Worm (Caenorhabditis elegans) whole organism, L4 larva: Measurements from ENCODE around the gene srbc-37.

ENCODE experiments used
- F10B5.3 ChIP-seq: sonication (generic microtip); optimal IDR thresholded peaks from 2 replicates; lab custom pipeline; 2016; ENCODE audit warnings: mild to moderate bottlenecking, missing genetic modification characterization, missing compliant biosample characterization
- F44E2.7 ChIP-seq: fragments of 200-800 bp; sonication (Bioruptor generic); IDR thresholded peaks from 2 replicates; pipeline ENCODE4 v2.1.2; 2022; ENCODE audit warnings: missing genetic modification characterization, missing compliant biosample characterization
- R02D3.7 ChIP-seq: fragments of 150-350 bp; sonication (generic microtip); optimal IDR thresholded peaks from 3 replicates; lab custom pipeline; 2014; ENCODE audit warnings: missing biosample characterization, missing genetic modification characterization
- T20F7.1 ChIP-seq: fragments of 200-800 bp; sonication (Bioruptor generic); optimal IDR thresholded peaks from 2 replicates; lab custom pipeline; 2018; ENCODE audit warnings: mild to moderate bottlenecking, missing genetic modification characterization, missing compliant biosample characterization
- Y5F2A.4 ChIP-seq: fragments of 200-800 bp; sonication (Bioruptor generic); optimal IDR thresholded peaks from 2 replicates; lab custom pipeline; 2018; ENCODE audit warnings: mild to moderate bottlenecking, missing genetic modification characterization, missing compliant biosample characterization
- Y75B8A.6 ChIP-seq: fragments of 200-800 bp; sonication (Bioruptor generic); IDR thresholded peaks from 2 replicates; pipeline ENCODE4 v1.3.6; 2022; ENCODE audit warnings: missing genetic modification reagents, missing genetic modification characterization, missing compliant biosample characterization
- ZK546.5 ChIP-seq, 2 experiments: sonication (generic microtip); optimal IDR thresholded peaks; 2 replicates each; lab custom pipeline; 2017; ENCODE audit warnings: missing biosample characterization in 2 of 2, missing genetic modification characterization in 2 of 2
- aha-1 ChIP-seq: fragments of 150-350 bp; peaks from one replicate; lab custom pipeline; 2014; ENCODE audit warnings: missing biosample characterization, missing genetic modification characterization
- ama-1 ChIP-seq: fragments of 150-350 bp; optimal IDR thresholded peaks from 2 replicates; lab custom pipeline; 2014; ENCODE audit warnings: inconsistent platforms, mixed read lengths
- attf-4 ChIP-seq: sonication (generic microtip); optimal IDR thresholded peaks from 3 replicates; lab custom pipeline; 2017; ENCODE audit warnings: missing biosample characterization, missing genetic modification characterization
- ceh-20 ChIP-seq: fragments of 200-800 bp; sonication (Bioruptor generic); IDR thresholded peaks from 2 replicates; pipeline ENCODE4 v1.3.6; 2022; ENCODE audit warnings: missing genetic modification reagents, missing genetic modification characterization, missing compliant biosample characterization
- ceh-28 ChIP-seq: fragments of 150-350 bp; optimal IDR thresholded peaks from 2 replicates; lab custom pipeline; 2014; ENCODE audit warnings: missing biosample characterization, missing genetic modification reagents, missing genetic modification characterization
- ceh-32 ChIP-seq: sonication (generic microtip); optimal IDR thresholded peaks from 2 replicates; lab custom pipeline; 2016; ENCODE audit warnings: mild to moderate bottlenecking, missing genetic modification characterization, missing compliant biosample characterization; ENCODE audit not compliant: poor library complexity
- ceh-44 ChIP-seq: fragments of 200-800 bp; sonication (Bioruptor generic); IDR thresholded peaks from 2 replicates; pipeline ENCODE4 v1.3.6; 2022; ENCODE audit warnings: missing genetic modification reagents, missing genetic modification characterization, missing compliant biosample characterization
- daf-12 ChIP-seq: fragments of 150-350 bp; optimal IDR thresholded peaks from 2 replicates; lab custom pipeline; 2014; ENCODE audit warnings: missing biosample characterization, missing genetic modification reagents, missing genetic modification characterization
- daf-16 ChIP-seq, 3 experiments: sonication (generic microtip); optimal IDR thresholded peaks; 2 replicates each; lab custom pipeline; 2016 to 2017; ENCODE audit warnings: missing genetic modification characterization in 3 of 3, missing genetic modification reagents in 3 of 3, mild to moderate bottlenecking in 2 of 3, missing compliant biosample characterization in 2 of 3, missing biosample characterization in 1 of 3, moderate library complexity in 1 of 3
- dpl-1 ChIP-seq: fragments of 150-350 bp; optimal IDR thresholded peaks from 2 replicates; lab custom pipeline; 2014; ENCODE audit warnings: missing biosample characterization, missing genetic modification reagents, missing genetic modification characterization
- dve-1 ChIP-seq: sonication (generic microtip); optimal IDR thresholded peaks from 2 replicates; lab custom pipeline; 2017; ENCODE audit warnings: antibody characterized with exemption, mild to moderate bottlenecking, missing genetic modification characterization, missing compliant biosample characterization; ENCODE audit not compliant: insufficient read depth
- fos-1 ChIP-seq: fragments of 150-350 bp; optimal IDR thresholded peaks from 2 replicates; lab custom pipeline; 2014; ENCODE audit warnings: missing biosample characterization, missing genetic modification characterization
- hif-1 ChIP-seq, 2 experiments: sonication (generic microtip); optimal IDR thresholded peaks; 2 replicates each; lab custom pipeline; 2016 to 2017; ENCODE audit warnings: missing compliant biosample characterization in 2 of 2, missing genetic modification characterization in 2 of 2, missing genetic modification reagents in 2 of 2, missing genotype in 2 of 2, mild to moderate bottlenecking in 1 of 2
- hlh-11 ChIP-seq: fragments of 200-800 bp; sonication (Bioruptor generic); optimal IDR thresholded peaks from 2 replicates; lab custom pipeline; 2018; ENCODE audit warnings: mild to moderate bottlenecking, missing genetic modification characterization, missing compliant biosample characterization
- hmg-1.1 ChIP-seq: fragments of 200-800 bp; sonication (Bioruptor generic); IDR thresholded peaks from 2 replicates; pipeline ENCODE4 v1.3.6; 2022; ENCODE audit warnings: missing genetic modification reagents, missing genetic modification characterization, missing compliant biosample characterization
- lin-13 ChIP-seq: fragments of 150-350 bp; optimal IDR thresholded peaks from 2 replicates; lab custom pipeline; 2014; ENCODE audit warnings: missing biosample characterization, missing genetic modification reagents, missing genetic modification characterization
- lin-29 ChIP-seq: fragments of 200-800 bp; sonication (Bioruptor generic); IDR thresholded peaks from 2 replicates; pipeline ENCODE4 v1.3.6; 2022; ENCODE audit warnings: missing genetic modification reagents, missing genetic modification characterization, missing compliant biosample characterization
- lin-38 ChIP-seq: fragments of 200-800 bp; sonication (Bioruptor generic); IDR thresholded peaks from 2 replicates; pipeline ENCODE4 v1.3.6; 2022; ENCODE audit warnings: missing genetic modification reagents, missing genetic modification characterization, missing compliant biosample characterization
- lir-3 ChIP-seq: sonication (generic microtip); optimal IDR thresholded peaks from 2 replicates; lab custom pipeline; 2016; ENCODE audit warnings: mild to moderate bottlenecking, missing genetic modification characterization, missing compliant biosample characterization
- madf-5 ChIP-seq, 2 experiments: fragments of 200-800 bp; sonication (Bioruptor generic); IDR thresholded peaks; 2 replicates each; pipeline ENCODE4 v1.3.6; 2022; ENCODE audit warnings: missing compliant biosample characterization in 2 of 2, missing genetic modification characterization in 2 of 2
- madf-9 ChIP-seq: fragments of 200-800 bp; sonication (Bioruptor generic); conservative IDR thresholded peaks from 2 replicates; pipeline ENCODE4 v1.3.6; 2022; ENCODE audit warnings: missing genetic modification reagents, missing genetic modification characterization, missing compliant biosample characterization
- mdl-1 ChIP-seq, 2 experiments: fragments of 150-350 bp in 1 of 2; sonication (generic microtip) in 1 of 2; optimal IDR thresholded peaks; 2 replicates each; lab custom pipeline; 2014 to 2017; ENCODE audit warnings: missing biosample characterization in 2 of 2, missing genetic modification characterization in 2 of 2
- mes-2 ChIP-seq: sonication (generic microtip); optimal IDR thresholded peaks from 2 replicates; lab custom pipeline; 2016; ENCODE audit warnings: missing genotype, mild to moderate bottlenecking, missing genetic modification characterization, missing compliant biosample characterization; ENCODE audit not compliant: poor library complexity, severe bottlenecking
- mxl-2 ChIP-seq: fragments of 200-800 bp; sonication (Bioruptor generic); conservative IDR thresholded peaks from 2 replicates; pipeline ENCODE4 v1.3.6; 2022; ENCODE audit warnings: missing genetic modification reagents, missing genetic modification characterization, missing compliant biosample characterization
- mxl-3 ChIP-seq: fragments of 200-800 bp; sonication (Bioruptor generic); optimal IDR thresholded peaks from 2 replicates; lab custom pipeline; 2018; ENCODE audit warnings: mild to moderate bottlenecking, missing genetic modification characterization, missing compliant biosample characterization
- nhr-102 ChIP-seq: sonication (generic microtip); optimal IDR thresholded peaks from 2 replicates; lab custom pipeline; 2016; ENCODE audit warnings: mild to moderate bottlenecking, missing genetic modification characterization, moderate library complexity, missing compliant biosample characterization
- nhr-11 ChIP-seq: fragments of 150-350 bp; optimal IDR thresholded peaks from 2 replicates; lab custom pipeline; 2014; ENCODE audit warnings: missing biosample characterization, missing genetic modification characterization
- nhr-25 ChIP-seq: sonication (generic microtip); optimal IDR thresholded peaks from 2 replicates; lab custom pipeline; 2017; ENCODE audit warnings: missing genetic modification characterization, mild to moderate bottlenecking, missing compliant biosample characterization, antibody characterized with exemption, moderate library complexity, borderline replicate concordance; ENCODE audit not compliant: insufficient read depth
- nhr-41 ChIP-seq: fragments of 200-800 bp; sonication (Bioruptor generic); IDR thresholded peaks from 2 replicates; pipeline ENCODE4 v1.3.6; 2022; ENCODE audit warnings: missing genetic modification reagents, missing genetic modification characterization, missing compliant biosample characterization
- pha-4 ChIP-seq, 2 experiments: fragments of 150-350 bp in 1 of 2; fragments of 200-800 bp in 1 of 2; sonication (Bioruptor generic) in 1 of 2; IDR thresholded peaks in 1 of 2; optimal IDR thresholded peaks in 1 of 2; 2 replicates each; pipeline versions ENCODE4 v1.3.6 to Lab custom; 2014 to 2022; ENCODE audit warnings: missing genetic modification characterization in 2 of 2, missing genetic modification reagents in 2 of 2, missing biosample characterization in 1 of 2, missing compliant biosample characterization in 1 of 2
- pqm-1 ChIP-seq: sonication (generic microtip); optimal IDR thresholded peaks from 2 replicates; lab custom pipeline; 2017; ENCODE audit warnings: missing biosample characterization, missing genetic modification characterization
- saeg-2 ChIP-seq: fragments of 200-800 bp; sonication (Bioruptor generic); IDR thresholded peaks from 2 replicates; pipeline ENCODE4 v1.3.6; 2022; ENCODE audit warnings: missing genetic modification reagents, missing genetic modification characterization, missing compliant biosample characterization
- set-16 ChIP-seq: fragments of 200-800 bp; sonication (Bioruptor generic); IDR thresholded peaks from 2 replicates; pipeline ENCODE4 v1.3.6; 2022; ENCODE audit warnings: missing genetic modification reagents, missing genetic modification characterization, missing compliant biosample characterization
- snpc-4 ChIP-seq: fragments of 150-350 bp; optimal IDR thresholded peaks from 2 replicates; lab custom pipeline; 2014; ENCODE audit warnings: missing biosample characterization, missing genetic modification characterization
- spr-1 ChIP-seq: sonication (generic microtip); optimal IDR thresholded peaks from 2 replicates; lab custom pipeline; 2016; ENCODE audit warnings: mild to moderate bottlenecking, missing genetic modification characterization, missing compliant biosample characterization
- tag-97 ChIP-seq: fragments of 200-800 bp; sonication (Bioruptor generic); IDR thresholded peaks from 2 replicates; pipeline ENCODE4 v1.3.6; 2022; ENCODE audit warnings: missing genetic modification characterization, missing compliant biosample characterization
- tra-1 ChIP-seq: fragments of 200-800 bp; sonication (Bioruptor generic); IDR thresholded peaks from 2 replicates; pipeline ENCODE4 v1.3.6; 2022; ENCODE audit warnings: missing genetic modification reagents, missing genetic modification characterization, missing compliant biosample characterization
- unc-62 ChIP-seq, 3 experiments: fragments of 150-350 bp in 1 of 3; sonication (generic microtip); optimal IDR thresholded peaks in 2 of 3; peaks in 1 of 3; 1 replicate in 1 of 3; 2 replicates in 2 of 3; lab custom pipeline; 2014 to 2017; ENCODE audit warnings: missing biosample characterization in 3 of 3, missing genetic modification characterization in 3 of 3, missing genetic modification reagents in 3 of 3, missing genotype in 1 of 3
- vab-7 ChIP-seq: fragments of 200-800 bp; sonication (Bioruptor generic); IDR thresholded peaks from 2 replicates; pipeline ENCODE4 v1.3.6; 2022; ENCODE audit warnings: missing genetic modification reagents, missing genetic modification characterization, missing compliant biosample characterization
- zfp-2 ChIP-seq: sonication (generic microtip); optimal IDR thresholded peaks from 2 replicates; lab custom pipeline; 2016; ENCODE audit warnings: mild to moderate bottlenecking, missing genetic modification characterization, missing compliant biosample characterization
- ztf-7 ChIP-seq: fragments of 150-350 bp; optimal IDR thresholded peaks from 2 replicates; lab custom pipeline; 2014; ENCODE audit warnings: missing biosample characterization, missing genetic modification characterization

Gene srbc-37

ce11 chrV:723895-724352 is 21.6 kb downstream of the srbc-37 start, which contains the start of gene fbxb-72 (continued):
- TF ChIP-seq snpc-4 (tag; lab: Kevin White, UChicago) (no peak), set-16 (GFP tag; lab: Robert Waterston, UW) (no peak), spr-1 (peak; percentile 92), mxl-2 (GFP tag; lab: Robert Waterston, UW) (peak; percentile 24; the same call in 1 of the 2 replicates), aha-1 (tag; lab: Kevin White, UChicago) (peak; percentile 95), madf-5 (GFP tag; IDR thresholded peaks at IDR 0.05; lab: Robert Waterston, UW) (no peak), lin-29 (GFP tag; lab: Robert Waterston, UW) (no peak; the same call in 1 of the 2 replicates), tra-1 (no peak; the same call in 1 of the 2 replicates), lin-38 (GFP tag; lab: Robert Waterston, UW) (peak; percentile 58), mxl-3 (peak; percentile 42), R02D3.7 (tag; lab: Kevin White, UChicago) (no peak), ceh-44 (GFP tag; lab: Robert Waterston, UW) (no peak), dve-1 (peak; percentile 90), ceh-20 (GFP tag; lab: Robert Waterston, UW) (peak; percentile 59), T20F7.1 (GFP tag; lab: Kevin White, UChicago) (peak; percentile 70), ceh-28 (tag; lab: Kevin White, UChicago) (no peak), daf-12 (tag; lab: Kevin White, UChicago) (no peak), saeg-2 (GFP tag; lab: Robert Waterston, UW) (peak; percentile 74), dpl-1 (GFP tag; lab: Kevin White, UChicago) (peak; percentile 31), pqm-1 (tag; lab: Kevin White, UChicago) (no peak), unc-62 (GFP tag; optimal IDR thresholded peaks at IDR 0.05 in 1 of 2; lab: Kevin White, UChicago) (peak in 1 of 2 experiments; percentile 80), unc-62 (tag; optimal IDR thresholded peaks at IDR 0.05; lab: Kevin White, UChicago) (no peak), nhr-25 (no peak), nhr-41 (0 out of 2 replicates have a peak, but pooled peaks have one; percentile 7), lir-3 (tag; lab: Kevin White, UChicago) (no peak), ama-1 (lab: Kevin White, UChicago) (peak; percentile 99), nhr-102 (tag; lab: Kevin White, UChicago) (peak; percentile 95), F10B5.3 (tag; lab: Kevin White, UChicago) (no peak), attf-4 (tag; lab: Kevin White, UChicago) (no peak), hif-1 (tag; optimal IDR thresholded peaks at IDR 0.05; lab: Kevin White, UChicago) (peak; percentile 59 to 65), mdl-1 (tag; optimal IDR thresholded peaks at IDR 0.05; lab: Kevin White, UChicago) (no peak), hmg-1.1 (GFP tag; lab: Robert Waterston, UW) (no peak; the same call in 1 of the 2 replicates), fos-1 (tag; lab: Kevin White, UChicago) (no peak), ztf-7 (tag; lab: Kevin White, UChicago) (peak; percentile 66), Y5F2A.4 (peak; percentile 33), lin-13 (GFP tag; lab: Kevin White, UChicago) (peak; percentile 14), daf-16 (GFP tag; optimal IDR thresholded peaks at IDR 0.05; lab: Kevin White, UChicago) (peak; percentile 41 to 93), daf-16 (tag; optimal IDR thresholded peaks at IDR 0.05; lab: Kevin White, UChicago) (peak; percentile 89), pha-4 (GFP tag; IDR thresholded peaks at IDR 0.05; lab: Robert Waterston, UW) (peak; percentile 67; the same call in 1 of the 2 replicates), pha-4 (tag; optimal IDR thresholded peaks at IDR 0.05; lab: Kevin White, UChicago) (no peak), mes-2 (tag; lab: Kevin White, UChicago) (peak; percentile 86), hlh-11 (tag; lab: Kevin White, UChicago) (peak; percentile 63), F44E2.7 (GFP tag; lab: Robert Waterston, UW) (no peak), ceh-32 (no peak), zfp-2 (no peak), ZK546.5 (tag; optimal IDR thresholded peaks at IDR 0.05; lab: Kevin White, UChicago) (no peak), Y75B8A.6 (GFP tag; lab: Robert Waterston, UW) (peak; percentile 69; the same call in 1 of the 2 replicates), vab-7 (GFP tag; lab: Robert Waterston, UW) (no peak), tag-97 (GFP tag; lab: Robert Waterston, UW) (no peak), nhr-11 (tag; lab: Kevin White, UChicago) (peak; percentile 49), madf-9 (no peak)
